Fruit fly (Drosophila melanogaster) whole organism, embryonic: Measurements from ENCODE around the gene CG33093.

ENCODE experiments used
- Atf-2 ChIP-seq: fragments of 200-800 bp; sonication (Bioruptor generic); optimal IDR thresholded peaks from 2 replicates; lab custom pipeline; 2016; ENCODE audit warnings: missing biosample characterization, missing genetic modification characterization
- BEAF-32 ChIP-seq: fragments of 200-800 bp; sonication (Bioruptor generic); optimal IDR thresholded peaks from 3 replicates; lab custom pipeline; 2017; ENCODE audit warnings: missing biosample characterization, missing genetic modification characterization, mild to moderate bottlenecking, moderate library complexity, missing genetic modification reagents
- Bgb ChIP-seq: fragments of 200-800 bp; sonication (Bioruptor generic); IDR thresholded peaks from 2 replicates; pipeline ENCODE4 v1.3.6; 2022; ENCODE audit warnings: missing biosample characterization, missing genetic modification characterization; ENCODE audit not compliant: partially characterized antibody
- Blimp-1 ChIP-seq: fragments of 200-800 bp; sonication (Bioruptor generic); optimal IDR thresholded peaks from 3 replicates; lab custom pipeline; 2018; ENCODE audit warnings: missing biosample characterization, missing genetic modification characterization, mild to moderate bottlenecking, moderate library complexity, missing genetic modification reagents
- CG10431 ChIP-seq: fragments of 200-800 bp; sonication (Bioruptor generic); optimal IDR thresholded peaks from 3 replicates; lab custom pipeline; 2018; ENCODE audit warnings: missing biosample characterization, mild to moderate bottlenecking, missing genetic modification characterization
- CG1233 ChIP-seq: fragments of 200-800 bp; sonication (Bioruptor generic); optimal IDR thresholded peaks from 4 replicates; lab custom pipeline; 2018; ENCODE audit warnings: missing biosample characterization, mild to moderate bottlenecking, missing genetic modification characterization
- CG12659 ChIP-seq: fragments of 200-800 bp; sonication (Bioruptor generic); optimal IDR thresholded peaks from 3 replicates; lab custom pipeline; 2017; ENCODE audit warnings: mild to moderate bottlenecking, missing biosample characterization, missing genetic modification reagents, missing genetic modification characterization
- CG15073 ChIP-seq: fragments of 200-800 bp; sonication (Bioruptor generic); optimal IDR thresholded peaks from 2 replicates; lab custom pipeline; 2016; ENCODE audit warnings: missing biosample characterization, missing genetic modification characterization
- CG1529 ChIP-seq: fragments of 200-800 bp; sonication (Bioruptor generic); optimal IDR thresholded peaks from 3 replicates; lab custom pipeline; 2018; ENCODE audit warnings: missing biosample characterization, missing genetic modification characterization
- CG15696 ChIP-seq: fragments of 200-800 bp; sonication (Bioruptor generic); optimal IDR thresholded peaks from 2 replicates; lab custom pipeline; 2019; ENCODE audit warnings: missing biosample characterization, mild to moderate bottlenecking, missing genetic modification characterization, moderate library complexity
- CG1603 ChIP-seq: fragments of 200-800 bp; sonication (Bioruptor generic); optimal IDR thresholded peaks from 2 replicates; lab custom pipeline; 2019; ENCODE audit warnings: missing biosample characterization, mild to moderate bottlenecking, missing genetic modification characterization, moderate library complexity
- CG16863 ChIP-seq: fragments of 200-800 bp; sonication (Bioruptor generic); optimal IDR thresholded peaks from 3 replicates; lab custom pipeline; 2016; ENCODE audit warnings: missing biosample characterization, missing genetic modification characterization
- CG17359 ChIP-seq: fragments of 200-800 bp; sonication (Bioruptor generic); optimal IDR thresholded peaks from 3 replicates; lab custom pipeline; 2018; ENCODE audit warnings: missing biosample characterization, mild to moderate bottlenecking, missing genetic modification characterization, moderate library complexity
- CG17385 ChIP-seq: fragments of 200-800 bp; sonication (Bioruptor generic); optimal IDR thresholded peaks from 3 replicates; lab custom pipeline; 2018; ENCODE audit warnings: missing biosample characterization, mild to moderate bottlenecking, missing genetic modification characterization
- CG18764 ChIP-seq: fragments of 200-800 bp; sonication (Bioruptor generic); optimal IDR thresholded peaks from 3 replicates; lab custom pipeline; 2016; ENCODE audit warnings: missing biosample characterization, missing genetic modification characterization
- CG2199 ChIP-seq: fragments of 200-800 bp; sonication (Bioruptor generic); IDR thresholded peaks from 3 replicates; pipeline ENCODE4 v1.3.6; 2022; ENCODE audit warnings: missing biosample characterization, missing genetic modification characterization
- CG2678 ChIP-seq: fragments of 200-800 bp; sonication (Bioruptor generic); optimal IDR thresholded peaks from 3 replicates; lab custom pipeline; 2019; ENCODE audit warnings: missing biosample characterization, mild to moderate bottlenecking, missing genetic modification characterization, moderate library complexity
- CG30431 ChIP-seq: fragments of 200-800 bp; sonication (Bioruptor generic); optimal IDR thresholded peaks from 2 replicates; lab custom pipeline; 2017; ENCODE audit warnings: missing biosample characterization, missing genetic modification characterization
- CG32767 ChIP-seq: fragments of 200-800 bp; sonication (Bioruptor generic); IDR thresholded peaks from 2 replicates; pipeline ENCODE4 v1.3.6; 2022; ENCODE audit warnings: missing biosample characterization, missing genetic modification characterization
- CG3407 ChIP-seq: fragments of 200-800 bp; sonication (Bioruptor generic); optimal IDR thresholded peaks from 2 replicates; lab custom pipeline; 2018; ENCODE audit warnings: missing biosample characterization, mild to moderate bottlenecking, missing genetic modification characterization
- CG3838 ChIP-seq: fragments of 200-800 bp; sonication (Bioruptor generic); optimal IDR thresholded peaks from 3 replicates; lab custom pipeline; 2016; ENCODE audit warnings: missing biosample characterization, missing genetic modification characterization
- CG7928 ChIP-seq: fragments of 200-800 bp; sonication (Bioruptor generic); optimal IDR thresholded peaks from 2 replicates; lab custom pipeline; 2017; ENCODE audit warnings: missing biosample characterization, mild to moderate bottlenecking, missing genetic modification characterization
- CG8388 ChIP-seq: fragments of 200-800 bp; sonication (Bioruptor generic); optimal IDR thresholded peaks from 2 replicates; lab custom pipeline; 2019; ENCODE audit warnings: missing biosample characterization, mild to moderate bottlenecking, missing genetic modification characterization, moderate library complexity
- CTCF ChIP-seq: fragments of 200-800 bp; sonication (Bioruptor generic); optimal IDR thresholded peaks from 2 replicates; lab custom pipeline; 2017; ENCODE audit warnings: missing biosample characterization, mild to moderate bottlenecking, missing genetic modification characterization, moderate library complexity
- Doc3 ChIP-seq: fragments of 200-800 bp; sonication (Bioruptor generic); IDR thresholded peaks from 3 replicates; pipeline ENCODE4 v1.3.6; 2022; ENCODE audit warnings: missing biosample characterization, missing genetic modification characterization; ENCODE audit not compliant: partially characterized antibody
- E2f2 ChIP-seq: fragments of 200-800 bp; sonication (Bioruptor generic); IDR thresholded peaks from 2 replicates; pipeline ENCODE4 v1.3.6; 2022; ENCODE audit warnings: missing biosample characterization, missing genetic modification characterization
- NK7.1 ChIP-seq: fragments of 200-800 bp; sonication (Bioruptor generic); optimal IDR thresholded peaks from 3 replicates; lab custom pipeline; 2016; ENCODE audit warnings: missing biosample characterization, missing genetic modification characterization
- Poxn ChIP-seq: fragments of 200-800 bp; sonication (Bioruptor generic); IDR thresholded peaks from 2 replicates; pipeline ENCODE4 v1.3.6; 2022; ENCODE audit warnings: missing biosample characterization, missing genetic modification characterization
- Rfx ChIP-seq: fragments of 200-800 bp; sonication (Bioruptor generic); IDR thresholded peaks from 2 replicates; pipeline ENCODE4 v1.3.6; 2022; ENCODE audit warnings: missing biosample characterization, missing genetic modification characterization
- Sin3A ChIP-seq: fragments of >200 bp; optimal IDR thresholded peaks from 2 replicates; lab custom pipeline; 2018
- Six4 ChIP-seq: fragments of 200-800 bp; sonication (Bioruptor generic); optimal IDR thresholded peaks from 2 replicates; lab custom pipeline; 2016; ENCODE audit warnings: missing biosample characterization, missing genetic modification characterization
- TFAM ChIP-seq: fragments of 200-800 bp; sonication (Bioruptor generic); optimal IDR thresholded peaks from 2 replicates; lab custom pipeline; 2017; ENCODE audit warnings: missing biosample characterization, missing genetic modification characterization, inconsistent platforms
- abd-A ChIP-seq: fragments of 200-800 bp; sonication (Bioruptor generic); optimal IDR thresholded peaks from 3 replicates; lab custom pipeline; 2019; ENCODE audit warnings: missing biosample characterization, mild to moderate bottlenecking, missing genetic modification characterization, moderate library complexity
- ase ChIP-seq: fragments of 200-800 bp; sonication (Bioruptor generic); IDR thresholded peaks from 3 replicates; pipeline ENCODE4 v1.3.6; 2022; ENCODE audit warnings: missing biosample characterization, missing genetic modification characterization
- cato ChIP-seq: fragments of 200-800 bp; sonication (Bioruptor generic); optimal IDR thresholded peaks from 2 replicates; lab custom pipeline; 2016; ENCODE audit warnings: missing biosample characterization, missing genetic modification characterization, borderline replicate concordance
- corto ChIP-seq: fragments of 200-800 bp; sonication (Bioruptor generic); optimal IDR thresholded peaks from 2 replicates; lab custom pipeline; 2016; ENCODE audit warnings: missing biosample characterization, mild to moderate bottlenecking, missing genetic modification characterization, moderate library complexity
- dysf ChIP-seq: fragments of 200-800 bp; sonication (Bioruptor generic); IDR thresholded peaks from 3 replicates; pipeline ENCODE4 v1.3.6; 2022; ENCODE audit warnings: missing biosample characterization, missing genetic modification characterization
- gro ChIP-seq: fragments of 200-800 bp; sonication (Bioruptor generic); optimal IDR thresholded peaks from 2 replicates; lab custom pipeline; 2016; ENCODE audit warnings: missing biosample characterization, missing genetic modification characterization
- lmd ChIP-seq: fragments of 200-800 bp; sonication (Bioruptor generic); IDR thresholded peaks from 2 replicates; pipeline ENCODE4 v1.3.6; 2022; ENCODE audit warnings: missing biosample characterization, missing genetic modification characterization
- nom ChIP-seq: fragments of 200-800 bp; sonication (Bioruptor generic); optimal IDR thresholded peaks from 2 replicates; lab custom pipeline; 2017; ENCODE audit warnings: missing biosample characterization, missing genetic modification characterization, mild to moderate bottlenecking, moderate library complexity, missing genetic modification reagents
- org-1 ChIP-seq: fragments of 200-800 bp; sonication (Bioruptor generic); optimal IDR thresholded peaks from 2 replicates; lab custom pipeline; 2017; ENCODE audit warnings: missing biosample characterization, missing genetic modification characterization
- pum ChIP-seq: fragments of 200-800 bp; sonication (Bioruptor generic); optimal IDR thresholded peaks from 2 replicates; lab custom pipeline; 2016; ENCODE audit warnings: missing biosample characterization, missing genetic modification characterization
- pzg ChIP-seq: fragments of 200-800 bp; sonication (Bioruptor generic); optimal IDR thresholded peaks from 3 replicates; lab custom pipeline; 2018; ENCODE audit warnings: missing biosample characterization, mild to moderate bottlenecking, missing genetic modification characterization, moderate library complexity
- rib ChIP-seq: fragments of 200-800 bp; sonication (Bioruptor generic); IDR thresholded peaks from 2 replicates; pipeline ENCODE4 v1.3.6; 2022; ENCODE audit warnings: missing biosample characterization, missing genetic modification characterization
- so ChIP-seq: fragments of 200-800 bp; sonication (Bioruptor generic); IDR thresholded peaks from 3 replicates; pipeline ENCODE4 v1.3.6; 2022; ENCODE audit warnings: missing biosample characterization, missing genetic modification characterization
- sug ChIP-seq: fragments of 200-800 bp; optimal IDR thresholded peaks from 2 replicates; lab custom pipeline; 2019; ENCODE audit warnings: missing biosample characterization, mild to moderate bottlenecking, missing genetic modification characterization, moderate library complexity
- tap ChIP-seq: fragments of 200-800 bp; optimal IDR thresholded peaks from 3 replicates; lab custom pipeline; 2019; ENCODE audit warnings: missing biosample characterization, mild to moderate bottlenecking, missing genetic modification characterization, moderate library complexity
- tup ChIP-seq: fragments of 200-800 bp; sonication (Bioruptor generic); optimal IDR thresholded peaks from 2 replicates; lab custom pipeline; 2016; ENCODE audit warnings: missing biosample characterization, mild to moderate bottlenecking, missing genetic modification characterization, moderate library complexity
- unpg ChIP-seq: fragments of 200-800 bp; sonication (Bioruptor generic); optimal IDR thresholded peaks from 3 replicates; lab custom pipeline; 2018; ENCODE audit warnings: missing biosample characterization, mild to moderate bottlenecking, missing genetic modification characterization, moderate library complexity
- wdn ChIP-seq: fragments of 200-800 bp; sonication (Bioruptor generic); IDR thresholded peaks from 2 replicates; pipeline ENCODE4 v1.3.6; 2022; ENCODE audit warnings: missing biosample characterization, missing genetic modification characterization

Gene CG33093

DNA sequence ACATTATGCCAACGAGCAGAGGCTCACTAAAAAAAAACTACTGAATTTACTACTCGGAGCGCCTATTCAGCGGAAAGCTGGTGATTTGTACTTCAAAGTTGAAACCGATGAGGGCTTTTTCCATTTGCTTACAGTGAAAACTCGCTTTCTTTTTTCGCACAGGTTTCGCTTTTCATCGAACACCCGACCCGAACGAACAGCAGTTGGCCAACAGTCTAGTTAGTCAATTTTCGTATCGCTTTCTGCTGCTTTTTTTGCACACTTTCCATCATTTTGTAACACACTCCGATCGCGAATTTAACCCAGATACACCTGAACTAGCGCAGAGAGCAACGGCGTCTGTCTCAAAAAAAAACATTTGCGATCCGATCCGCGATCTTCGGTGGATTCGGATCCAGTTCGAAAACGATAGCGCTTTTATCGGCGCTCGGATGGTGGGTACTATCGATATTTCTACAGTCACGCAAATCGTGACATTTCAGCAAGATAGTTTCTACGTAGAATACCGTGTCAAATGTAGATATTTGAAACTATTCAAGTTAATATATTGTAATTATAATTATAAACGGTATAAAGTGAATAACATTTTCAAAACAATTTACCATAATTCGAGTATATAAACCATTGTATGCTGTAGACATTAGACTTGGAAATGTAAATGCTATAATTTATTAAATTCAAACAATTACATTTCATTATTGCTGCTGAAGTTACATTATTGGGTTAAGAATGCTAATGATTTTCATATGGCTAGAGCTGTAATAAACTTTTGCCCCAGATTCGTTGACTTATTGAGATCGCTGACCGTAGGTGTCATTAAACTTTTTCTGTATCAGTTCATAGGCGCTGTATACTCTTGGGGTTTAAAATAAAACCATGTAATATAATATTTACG, 3.2 kb downstream of the CG33093 start, which contains the start of gene CG5346 (continued):
- TF ChIP-seq CG1233 (GFP tag; lab: Kevin White, UChicago) (no peak), CG1529 (GFP tag; lab: Kevin White, UChicago) (no peak), CG30431 (GFP tag; lab: Kevin White, UChicago) (no peak), org-1 (GFP tag; lab: Kevin White, UChicago) (no peak), CG18764 (no peak), CG2199 (GFP tag; lab: Robert Waterston, UW) (peak; percentile 59; the same call in 1 of the 3 replicates), CG17359 (tag; lab: Kevin White, UChicago) (no peak), CG1603 (tag; lab: Kevin White, UChicago) (peak; percentile 38), CG10431 (GFP tag; lab: Kevin White, UChicago) (no peak), CG15696 (no peak), Rfx (peak; percentile 30; the same call in 1 of the 2 replicates), Six4 (GFP tag; lab: Kevin White, UChicago) (no peak), gro (GFP tag; lab: Kevin White, UChicago) (peak; percentile 28), corto (GFP tag; lab: Kevin White, UChicago) (no peak), Doc3 (peak; percentile 55; the same call in 2 of the 3 replicates), pzg (GFP tag; lab: Kevin White, UChicago) (peak; percentile 53), so (GFP tag; lab: Robert Waterston, UW) (no peak), Poxn (GFP tag; lab: Robert Waterston, UW) (no peak), unpg (no peak), dysf (no peak), CG17385 (GFP tag; lab: Kevin White, UChicago) (no peak), E2f2 (GFP tag; lab: Robert Waterston, UW) (peak; percentile 69), abd-A (tag; lab: Kevin White, UChicago) (no peak), NK7.1 (GFP tag; lab: Kevin White, UChicago) (no peak), CG8388 (GFP tag; lab: Kevin White, UChicago) (no peak), CG16863 (GFP tag; lab: Kevin White, UChicago) (no peak), Sin3A (lab: Kevin White, UChicago) (no peak), CG3838 (GFP tag; lab: Kevin White, UChicago) (no peak), rib (GFP tag; lab: Robert Waterston, UW) (peak; percentile 61), pum (no peak), CG15073 (GFP tag; lab: Kevin White, UChicago) (no peak), CTCF (GFP tag; lab: Kevin White, UChicago) (peak; percentile 56), CG12659 (peak; percentile 61), wdn (no peak), BEAF-32 (peak; percentile 82), ase (no peak), nom (GFP tag; lab: Kevin White, UChicago) (no peak), CG7928 (no peak), Blimp-1 (peak; percentile 33), CG2678 (tag; lab: Kevin White, UChicago) (no peak), tup (GFP tag; lab: Kevin White, UChicago) (no peak), Bgb (peak; percentile 95), cato (GFP tag; lab: Kevin White, UChicago) (no peak), lmd (GFP tag; lab: Robert Waterston, UW) (no peak), Atf-2 (GFP tag; lab: Kevin White, UChicago) (no peak), CG32767 (GFP tag; lab: Robert Waterston, UW) (no peak), tap (tag; lab: Kevin White, UChicago) (no peak), sug (tag; lab: Kevin White, UChicago) (no peak), TFAM (GFP tag; lab: Kevin White, UChicago) (no peak), CG3407 (GFP tag; lab: Kevin White, UChicago) (no peak)
